Worm (Caenorhabditis elegans) whole organism, mixed stage, embryonic: ENCODE data around the gene F56H9.2.

Source experiments
- M03D4.4 ChIP-seq: sonication (generic microtip); optimal IDR thresholded peaks from 2 replicates; lab custom pipeline; 2017; ENCODE audit warnings: mild to moderate bottlenecking, missing genetic modification characterization, missing compliant biosample characterization
- bed-3 ChIP-seq: fragments of 200-800 bp; sonication (Bioruptor generic); optimal IDR thresholded peaks from 3 replicates; lab custom pipeline; 2018; ENCODE audit warnings: mild to moderate bottlenecking, missing genetic modification characterization, moderate library complexity, missing compliant biosample characterization
- blmp-1 ChIP-seq: fragments of 150-350 bp; optimal IDR thresholded peaks from 2 replicates; lab custom pipeline; 2014; ENCODE audit warnings: missing biosample characterization, missing genetic modification characterization
- ceh-39 ChIP-seq: fragments of 150-350 bp; optimal IDR thresholded peaks from 2 replicates; lab custom pipeline; 2014; ENCODE audit warnings: missing biosample characterization, missing genetic modification characterization
- ceh-43 ChIP-seq: fragments of 200-800 bp; sonication (Bioruptor generic); optimal IDR thresholded peaks from 2 replicates; lab custom pipeline; 2018; ENCODE audit warnings: mild to moderate bottlenecking, missing genetic modification characterization, moderate library complexity, missing compliant biosample characterization
- ceh-83 ChIP-seq: fragments of 200-800 bp; sonication (Bioruptor generic); optimal IDR thresholded peaks from 2 replicates; lab custom pipeline; 2018; ENCODE audit warnings: mild to moderate bottlenecking, missing genetic modification characterization, missing compliant biosample characterization
- elt-1 ChIP-seq: sonication (generic microtip); optimal IDR thresholded peaks from 2 replicates; lab custom pipeline; 2017; ENCODE audit warnings: missing genetic modification characterization, mild to moderate bottlenecking, missing compliant biosample characterization, antibody characterized with exemption, moderate library complexity, borderline replicate concordance; ENCODE audit not compliant: insufficient read depth
- elt-3 ChIP-seq: fragments of 150-350 bp; optimal IDR thresholded peaks from 2 replicates; lab custom pipeline; 2014; ENCODE audit warnings: missing biosample characterization, missing genetic modification characterization
- flh-1 ChIP-seq: fragments of 200-800 bp; sonication (Bioruptor generic); optimal IDR thresholded peaks from 2 replicates; lab custom pipeline; 2018; ENCODE audit warnings: mild to moderate bottlenecking, missing genetic modification characterization, moderate library complexity, missing compliant biosample characterization
- hlh-1 ChIP-seq: fragments of 150-350 bp; optimal IDR thresholded peaks from 2 replicates; lab custom pipeline; 2014; ENCODE audit warnings: missing biosample characterization, missing genetic modification reagents, missing genetic modification characterization
- lin-13 ChIP-seq: fragments of 150-350 bp; optimal IDR thresholded peaks from 2 replicates; lab custom pipeline; 2014; ENCODE audit warnings: missing biosample characterization, missing genetic modification characterization
- lin-32 ChIP-seq: fragments of 200-800 bp; sonication (Bioruptor generic); optimal IDR thresholded peaks from 2 replicates; lab custom pipeline; 2018; ENCODE audit warnings: mild to moderate bottlenecking, missing genetic modification characterization, missing compliant biosample characterization
- lsy-2 ChIP-seq: fragments of 150-350 bp; optimal IDR thresholded peaks from 2 replicates; lab custom pipeline; 2014; ENCODE audit warnings: missing biosample characterization, missing genetic modification characterization
- mep-1 ChIP-seq: fragments of 150-350 bp; optimal IDR thresholded peaks from 2 replicates; lab custom pipeline; 2017; ENCODE audit warnings: missing biosample characterization, missing genetic modification reagents, missing genetic modification characterization, inconsistent platforms
- mls-2 ChIP-seq: sonication (generic microtip); optimal IDR thresholded peaks from 2 replicates; lab custom pipeline; 2016; ENCODE audit warnings: mild to moderate bottlenecking, missing genetic modification characterization, moderate library complexity, missing compliant biosample characterization
- nhr-2 ChIP-seq: fragments of 150-350 bp; optimal IDR thresholded peaks from 2 replicates; lab custom pipeline; 2014; ENCODE audit warnings: missing biosample characterization, missing genetic modification characterization
- nhr-237 ChIP-seq: fragments of 150-350 bp; optimal IDR thresholded peaks from 2 replicates; lab custom pipeline; 2014; ENCODE audit warnings: missing biosample characterization, missing genetic modification characterization
- nhr-28 ChIP-seq: fragments of 150-350 bp; optimal IDR thresholded peaks from 2 replicates; lab custom pipeline; 2014; ENCODE audit warnings: missing biosample characterization, missing genetic modification characterization
- nhr-76 ChIP-seq: sonication (generic microtip); optimal IDR thresholded peaks from 2 replicates; lab custom pipeline; 2017; ENCODE audit warnings: missing biosample characterization, missing genetic modification characterization
- pha-4 ChIP-seq: fragments of 150-350 bp; optimal IDR thresholded peaks from 2 replicates; lab custom pipeline; 2018; ENCODE audit warnings: missing biosample characterization, missing genetic modification reagents, missing genetic modification characterization
- sem-2 ChIP-seq: fragments of 200-800 bp; sonication (Bioruptor generic); optimal IDR thresholded peaks from 2 replicates; lab custom pipeline; 2018; ENCODE audit warnings: mild to moderate bottlenecking, missing genetic modification characterization, missing compliant biosample characterization
- snpc-4 ChIP-seq: fragments of 150-350 bp; optimal IDR thresholded peaks from 2 replicates; lab custom pipeline; 2014; ENCODE audit warnings: missing biosample characterization, missing genetic modification characterization
- sptf-1 ChIP-seq: sonication (generic microtip); optimal IDR thresholded peaks from 2 replicates; lab custom pipeline; 2017; ENCODE audit warnings: mild to moderate bottlenecking, missing genetic modification characterization, moderate library complexity, missing compliant biosample characterization
- unc-120 ChIP-seq: sonication (generic microtip); optimal IDR thresholded peaks from 2 replicates; lab custom pipeline; 2017; ENCODE audit warnings: missing genetic modification characterization, missing compliant biosample characterization; ENCODE audit not compliant: poor library complexity, severe bottlenecking
- unc-39 ChIP-seq: fragments of 150-350 bp; optimal IDR thresholded peaks from 2 replicates; lab custom pipeline; 2014; ENCODE audit warnings: missing biosample characterization, missing genetic modification characterization
- unc-62 ChIP-seq: fragments of 150-350 bp; optimal IDR thresholded peaks from 2 replicates; lab custom pipeline; 2014; ENCODE audit warnings: missing biosample characterization, missing genetic modification reagents, missing genetic modification characterization
- zip-8 ChIP-seq: fragments of 150-350 bp; optimal IDR thresholded peaks from 2 replicates; lab custom pipeline; 2014; ENCODE audit warnings: missing biosample characterization, missing genetic modification characterization
- ztf-11 ChIP-seq: fragments of 150-350 bp; optimal IDR thresholded peaks from 2 replicates; lab custom pipeline; 2014; ENCODE audit warnings: missing biosample characterization, missing genetic modification characterization

Gene F56H9.2

ce11 chrV:12634746-12635145 is 2.7 kb upstream of the F56H9.2 start:
- TF ChIP-seq blmp-1: no peak
- TF ChIP-seq unc-39 (tag; lab: Kevin White, UChicago): no peak
- no peak for TF ChIP-seq mep-1
- no peak for TF ChIP-seq M03D4.4 (tag; lab: Kevin White, UChicago)
- no peak for TF ChIP-seq ceh-83
- TF ChIP-seq ceh-43 (GFP tag; lab: Kevin White, UChicago): no peak
- TF ChIP-seq sem-2: no peak
- TF ChIP-seq lsy-2 (tag; lab: Kevin White, UChicago): no peak

- TF ChIP-seq nhr-76 (tag; lab: Kevin White, UChicago): no peak
Measured at ce11 chrV:12635218-12635617, 2.2 kb upstream of the F56H9.2 start.

- TF ChIP-seq lin-32 (GFP tag; lab: Kevin White, UChicago) (no peak), sem-2 (no peak), sptf-1 (tag; lab: Kevin White, UChicago) (no peak), lin-13 (tag; lab: Kevin White, UChicago) (no peak), unc-39 (tag; lab: Kevin White, UChicago) (no peak), unc-120 (tag; lab: Kevin White, UChicago) (no peak), snpc-4 (tag; lab: Kevin White, UChicago) (no peak), hlh-1 (no peak), flh-1 (no peak), lsy-2 (tag; lab: Kevin White, UChicago) (no peak), ceh-39 (tag; lab: Kevin White, UChicago) (no peak), zip-8 (tag; lab: Kevin White, UChicago) (no peak), nhr-237 (no peak), mls-2 (tag; lab: Kevin White, UChicago) (no peak), elt-3 (tag; lab: Kevin White, UChicago) (no peak), nhr-28 (tag; lab: Kevin White, UChicago) (no peak), elt-1 (no peak), ceh-43 (GFP tag; lab: Kevin White, UChicago) (no peak)
Measured at ce11 chrV:12636248-12636647, 1.2 kb upstream of the F56H9.2 start.

ce11 chrV:12637764-12638502 is 470 bp downstream of the F56H9.2 start:
- TF ChIP-seq nhr-28 (tag; lab: Kevin White, UChicago) (no peak), lin-13 (tag; lab: Kevin White, UChicago) (no peak), blmp-1 (no peak), flh-1 (no peak), mep-1 (no peak), unc-62 (GFP tag; lab: Kevin White, UChicago) (no peak), elt-3 (tag; lab: Kevin White, UChicago) (no peak), pha-4 (tag; lab: Kevin White, UChicago) (no peak), ztf-11 (no peak), bed-3 (GFP tag; lab: Kevin White, UChicago) (no peak)

ce11 chrV:12640384-12640783 is 2.9 kb downstream of the F56H9.2 start, which contains the start of gene gpa-8:
Gene gpa-8, minus strand, starts transcription at chrV:12640484.
- no peak for TF ChIP-seq elt-1
- TF ChIP-seq pha-4 (tag; lab: Kevin White, UChicago): no peak
- TF ChIP-seq mep-1: no peak
- no peak for TF ChIP-seq nhr-28 (tag; lab: Kevin White, UChicago)
- TF ChIP-seq elt-3 (tag; lab: Kevin White, UChicago): no peak
- TF ChIP-seq nhr-76 (tag; lab: Kevin White, UChicago): no peak
- TF ChIP-seq unc-39 (tag; lab: Kevin White, UChicago): no peak

- TF ChIP-seq ceh-43 (GFP tag; lab: Kevin White, UChicago) (no peak), lin-32 (GFP tag; lab: Kevin White, UChicago) (no peak), nhr-2 (tag; lab: Kevin White, UChicago) (no peak), M03D4.4 (tag; lab: Kevin White, UChicago) (no peak), unc-39 (tag; lab: Kevin White, UChicago) (no peak), elt-1 (no peak), mls-2 (tag; lab: Kevin White, UChicago) (no peak), ceh-39 (tag; lab: Kevin White, UChicago) (no peak), zip-8 (tag; lab: Kevin White, UChicago) (no peak), mep-1 (no peak), pha-4 (tag; lab: Kevin White, UChicago) (no peak), elt-3 (tag; lab: Kevin White, UChicago) (no peak), unc-120 (tag; lab: Kevin White, UChicago) (no peak), blmp-1 (no peak)
- TF ChIP-seq, all 35 proteins: peak for 0
Measured at ce11 chrV:12644500-12644899, 7.0 kb downstream of the F56H9.2 start, which contains the start of gene F56H9.8. Gene F56H9.8, plus strand, starts transcription at chrV:12644800.
